Fruit fly (Drosophila melanogaster) whole organism, embryonic: Measurements from ENCODE around the gene Mgat3.

Experiments
- BEAF-32 ChIP-seq: fragments of 200-800 bp; sonication (Bioruptor generic); optimal IDR thresholded peaks from 3 replicates; lab custom pipeline; 2017; ENCODE audit warnings: missing biosample characterization, missing genetic modification characterization, mild to moderate bottlenecking, moderate library complexity, missing genetic modification reagents
- Bgb ChIP-seq: fragments of 200-800 bp; sonication (Bioruptor generic); IDR thresholded peaks from 2 replicates; pipeline ENCODE4 v1.3.6; 2022; ENCODE audit warnings: missing biosample characterization, missing genetic modification characterization; ENCODE audit not compliant: partially characterized antibody
- Blimp-1 ChIP-seq: fragments of 200-800 bp; sonication (Bioruptor generic); optimal IDR thresholded peaks from 3 replicates; lab custom pipeline; 2018; ENCODE audit warnings: missing biosample characterization, missing genetic modification characterization, mild to moderate bottlenecking, moderate library complexity, missing genetic modification reagents
- CG10431 ChIP-seq: fragments of 200-800 bp; sonication (Bioruptor generic); optimal IDR thresholded peaks from 3 replicates; lab custom pipeline; 2018; ENCODE audit warnings: missing biosample characterization, mild to moderate bottlenecking, missing genetic modification characterization
- CG10979 ChIP-seq: fragments of 200-800 bp; sonication (Bioruptor generic); optimal IDR thresholded peaks from 2 replicates; lab custom pipeline; 2018; ENCODE audit warnings: missing biosample characterization, mild to moderate bottlenecking, missing genetic modification characterization, moderate library complexity
- CG13296 ChIP-seq: fragments of 200-800 bp; sonication (Bioruptor generic); optimal IDR thresholded peaks from 3 replicates; lab custom pipeline; 2018; ENCODE audit warnings: missing biosample characterization, mild to moderate bottlenecking, missing genetic modification characterization
- CG13424 ChIP-seq: fragments of 200-800 bp; sonication (Bioruptor generic); optimal IDR thresholded peaks from 2 replicates; lab custom pipeline; 2019; ENCODE audit warnings: missing biosample characterization, mild to moderate bottlenecking, missing genetic modification characterization, moderate library complexity
- CG13775 ChIP-seq: fragments of 200-800 bp; sonication (Bioruptor generic); optimal IDR thresholded peaks from 3 replicates; lab custom pipeline; 2017; ENCODE audit warnings: missing biosample characterization, mild to moderate bottlenecking, missing genetic modification characterization
- CG14860 ChIP-seq: fragments of 200-800 bp; sonication (Bioruptor generic); IDR thresholded peaks from 3 replicates; pipeline ENCODE4 v1.3.6; 2022; ENCODE audit warnings: missing biosample characterization, missing genetic modification characterization; ENCODE audit not compliant: partially characterized antibody
- CG1647 ChIP-seq: fragments of 200-800 bp; sonication (Bioruptor generic); optimal IDR thresholded peaks from 3 replicates; lab custom pipeline; 2016; ENCODE audit warnings: missing biosample characterization, missing genetic modification characterization
- CG17328 ChIP-seq: fragments of 200-800 bp; sonication (Bioruptor generic); IDR thresholded peaks from 2 replicates; pipeline ENCODE4 v1.3.6; 2022; ENCODE audit warnings: missing biosample characterization, missing genetic modification characterization
- CG18011 ChIP-seq: fragments of 200-800 bp; sonication (Bioruptor generic); optimal IDR thresholded peaks from 2 replicates; lab custom pipeline; 2017; ENCODE audit warnings: missing biosample characterization, missing genetic modification characterization, mild to moderate bottlenecking, moderate library complexity, missing genotype
- CG2116 ChIP-seq: fragments of 200-800 bp; sonication (Bioruptor generic); optimal IDR thresholded peaks from 3 replicates; lab custom pipeline; 2018; ENCODE audit warnings: missing biosample characterization, mild to moderate bottlenecking, missing genetic modification characterization
- CG34224 ChIP-seq: fragments of 200-800 bp; sonication (Bioruptor generic); IDR thresholded peaks from 3 replicates; pipeline ENCODE4 v1.3.6; 2022; ENCODE audit warnings: missing biosample characterization, missing genetic modification characterization; ENCODE audit not compliant: partially characterized antibody
- CG6689 ChIP-seq: fragments of 200-800 bp; sonication (Bioruptor generic); IDR thresholded peaks from 2 replicates; pipeline ENCODE4 v1.3.6; 2022; ENCODE audit warnings: missing biosample characterization, missing genetic modification characterization
- CG7839 ChIP-seq: fragments of 200-800 bp; sonication (Bioruptor generic); optimal IDR thresholded peaks from 3 replicates; lab custom pipeline; 2018; ENCODE audit warnings: missing biosample characterization, mild to moderate bottlenecking, missing genetic modification characterization, moderate library complexity
- CG7928 ChIP-seq: fragments of 200-800 bp; sonication (Bioruptor generic); optimal IDR thresholded peaks from 2 replicates; lab custom pipeline; 2017; ENCODE audit warnings: missing biosample characterization, mild to moderate bottlenecking, missing genetic modification characterization
- CG8281 ChIP-seq: fragments of 200-800 bp; sonication (Bioruptor generic); optimal IDR thresholded peaks from 2 replicates; lab custom pipeline; 2018; ENCODE audit warnings: missing biosample characterization, mild to moderate bottlenecking, missing genetic modification characterization, moderate library complexity
- CG8924 ChIP-seq: fragments of 200-800 bp; optimal IDR thresholded peaks from 3 replicates; lab custom pipeline; 2019; ENCODE audit warnings: missing biosample characterization, mild to moderate bottlenecking, missing genetic modification characterization, moderate library complexity
- CG9727 ChIP-seq: fragments of 200-800 bp; sonication (Bioruptor generic); optimal IDR thresholded peaks from 3 replicates; lab custom pipeline; 2017; ENCODE audit warnings: missing biosample characterization, mild to moderate bottlenecking, missing genetic modification characterization
- Dip2 ChIP-seq: fragments of 200-800 bp; sonication (Bioruptor generic); IDR thresholded peaks from 2 replicates; pipeline ENCODE4 v1.3.6; 2022; ENCODE audit warnings: missing biosample characterization, missing genetic modification characterization
- Fer2 ChIP-seq: fragments of 200-800 bp; sonication (Bioruptor generic); optimal IDR thresholded peaks from 2 replicates; lab custom pipeline; 2018; ENCODE audit warnings: missing biosample characterization, mild to moderate bottlenecking, missing genetic modification characterization, moderate library complexity
- GATAe ChIP-seq: fragments of 200-800 bp; sonication (Bioruptor generic); conservative IDR thresholded peaks from 2 replicates; pipeline ENCODE4 v1.3.6; 2022; ENCODE audit warnings: missing biosample characterization, missing genetic modification characterization
- HLH54F ChIP-seq: fragments of 200-800 bp; sonication (Bioruptor generic); optimal IDR thresholded peaks from 3 replicates; lab custom pipeline; 2016; ENCODE audit warnings: missing biosample characterization, missing genetic modification characterization
- Max ChIP-seq: fragments of 200-800 bp; sonication (Bioruptor generic); optimal IDR thresholded peaks from 2 replicates; lab custom pipeline; 2016; ENCODE audit warnings: missing biosample characterization, mild to moderate bottlenecking, missing genetic modification characterization
- Neu2 ChIP-seq: fragments of 200-800 bp; sonication (Bioruptor generic); optimal IDR thresholded peaks from 3 replicates; lab custom pipeline; 2016; ENCODE audit warnings: missing biosample characterization, missing genetic modification characterization, borderline replicate concordance
- Nf-YC ChIP-seq: fragments of 200-800 bp; optimal IDR thresholded peaks from 3 replicates; lab custom pipeline; 2019; ENCODE audit warnings: missing biosample characterization, mild to moderate bottlenecking, missing genetic modification characterization, moderate library complexity
- Rx ChIP-seq: fragments of 200-800 bp; sonication (Bioruptor generic); IDR thresholded peaks from 2 replicates; pipeline ENCODE4 v1.3.6; 2022; ENCODE audit warnings: missing biosample characterization, missing genetic modification characterization
- amos ChIP-seq: fragments of 200-800 bp; sonication (Bioruptor generic); IDR thresholded peaks from 2 replicates; pipeline ENCODE4 v1.3.6; 2022; ENCODE audit warnings: missing biosample characterization, missing genetic modification characterization; ENCODE audit not compliant: partially characterized antibody
- ash1 ChIP-seq: fragments of 200-800 bp; sonication (Bioruptor generic); optimal IDR thresholded peaks from 2 replicates; lab custom pipeline; 2018; ENCODE audit warnings: missing biosample characterization, mild to moderate bottlenecking, missing genetic modification characterization
- bab2 ChIP-seq: fragments of 200-800 bp; sonication (Bioruptor generic); optimal IDR thresholded peaks from 2 replicates; lab custom pipeline; 2016; ENCODE audit warnings: missing biosample characterization, missing genetic modification characterization
- dpn ChIP-seq, 2 experiments: fragments of 200-800 bp; sonication (Bioruptor generic); optimal IDR thresholded peaks; 3 replicates each; lab custom pipeline; 2016; ENCODE audit warnings: missing biosample characterization in 2 of 2, missing genetic modification characterization in 2 of 2
- dysf ChIP-seq: fragments of 200-800 bp; sonication (Bioruptor generic); IDR thresholded peaks from 3 replicates; pipeline ENCODE4 v1.3.6; 2022; ENCODE audit warnings: missing biosample characterization, missing genetic modification characterization
- esg ChIP-seq: fragments of 200-800 bp; sonication (Bioruptor generic); conservative IDR thresholded peaks from 2 replicates; pipeline ENCODE4 v1.3.6; 2022; ENCODE audit warnings: missing biosample characterization, missing genetic modification characterization
- ewg ChIP-seq: fragments of 200-800 bp; sonication (Bioruptor generic); optimal IDR thresholded peaks from 3 replicates; lab custom pipeline; 2017; ENCODE audit warnings: mild to moderate bottlenecking, missing biosample characterization, missing genetic modification reagents, missing genetic modification characterization
- ind ChIP-seq: fragments of 200-800 bp; sonication (Bioruptor generic); optimal IDR thresholded peaks from 3 replicates; lab custom pipeline; 2016; ENCODE audit warnings: missing biosample characterization, missing genetic modification characterization
- klu ChIP-seq: fragments of 200-800 bp; sonication (Bioruptor generic); IDR thresholded peaks from 2 replicates; pipeline ENCODE4 v1.3.6; 2022; ENCODE audit warnings: missing biosample characterization, missing genetic modification characterization
- lilli ChIP-seq: fragments of 200-800 bp; sonication (Bioruptor generic); optimal IDR thresholded peaks from 3 replicates; lab custom pipeline; 2016; ENCODE audit warnings: missing biosample characterization, missing genetic modification characterization
- mirr ChIP-seq: fragments of 200-800 bp; sonication (Bioruptor generic); optimal IDR thresholded peaks from 3 replicates; lab custom pipeline; 2018; ENCODE audit warnings: missing biosample characterization, mild to moderate bottlenecking, missing genetic modification characterization
- nerfin-1 ChIP-seq: fragments of 200-800 bp; sonication (Bioruptor generic); optimal IDR thresholded peaks from 3 replicates; lab custom pipeline; 2019; ENCODE audit warnings: missing biosample characterization, mild to moderate bottlenecking, missing genetic modification characterization, moderate library complexity
- otp ChIP-seq: fragments of 200-800 bp; sonication (Bioruptor generic); IDR thresholded peaks from 3 replicates; pipeline ENCODE4, ENCODE4 v1.3.6; 2022; ENCODE audit warnings: missing biosample characterization, missing genetic modification characterization
- rib ChIP-seq: fragments of 200-800 bp; sonication (Bioruptor generic); IDR thresholded peaks from 2 replicates; pipeline ENCODE4 v1.3.6; 2022; ENCODE audit warnings: missing biosample characterization, missing genetic modification characterization
- shn ChIP-seq: fragments of 200-800 bp; sonication (Bioruptor generic); optimal IDR thresholded peaks from 3 replicates; lab custom pipeline; 2016; ENCODE audit warnings: missing biosample characterization, missing genetic modification characterization
- sna ChIP-seq: fragments of 200-800 bp; sonication (Bioruptor generic); IDR thresholded peaks from 2 replicates; pipeline ENCODE4 v1.3.6; 2022; ENCODE audit warnings: missing biosample characterization, missing genetic modification characterization; ENCODE audit not compliant: partially characterized antibody
- tin ChIP-seq: fragments of 200-800 bp; sonication (Bioruptor generic); optimal IDR thresholded peaks from 3 replicates; lab custom pipeline; 2016; ENCODE audit warnings: missing biosample characterization, missing genetic modification characterization
- tio ChIP-seq: fragments of 200-800 bp; sonication (Bioruptor generic); optimal IDR thresholded peaks from 2 replicates; lab custom pipeline; 2017; ENCODE audit warnings: missing biosample characterization, missing genetic modification characterization, inconsistent platforms
- twi ChIP-seq: fragments of 200-800 bp; optimal IDR thresholded peaks from 2 replicates; lab custom pipeline; 2019; ENCODE audit warnings: missing biosample characterization, mild to moderate bottlenecking, missing genetic modification characterization, moderate library complexity
- unc-4 ChIP-seq: fragments of 200-800 bp; sonication (Bioruptor generic); IDR thresholded peaks from 2 replicates; pipeline ENCODE4 v1.3.6; 2022; ENCODE audit warnings: missing biosample characterization, missing genetic modification characterization; ENCODE audit not compliant: partially characterized antibody
- vfl ChIP-seq: fragments of 200-800 bp; sonication (Bioruptor generic); optimal IDR thresholded peaks from 2 replicates; lab custom pipeline; 2016; ENCODE audit warnings: missing biosample characterization, missing genetic modification characterization
- zfh1 ChIP-seq: fragments of 200-800 bp; sonication (Bioruptor generic); IDR thresholded peaks from 3 replicates; pipeline ENCODE4 v1.3.6; 2022; ENCODE audit warnings: missing biosample characterization, missing genetic modification characterization

Mgat3 gene

DNA sequence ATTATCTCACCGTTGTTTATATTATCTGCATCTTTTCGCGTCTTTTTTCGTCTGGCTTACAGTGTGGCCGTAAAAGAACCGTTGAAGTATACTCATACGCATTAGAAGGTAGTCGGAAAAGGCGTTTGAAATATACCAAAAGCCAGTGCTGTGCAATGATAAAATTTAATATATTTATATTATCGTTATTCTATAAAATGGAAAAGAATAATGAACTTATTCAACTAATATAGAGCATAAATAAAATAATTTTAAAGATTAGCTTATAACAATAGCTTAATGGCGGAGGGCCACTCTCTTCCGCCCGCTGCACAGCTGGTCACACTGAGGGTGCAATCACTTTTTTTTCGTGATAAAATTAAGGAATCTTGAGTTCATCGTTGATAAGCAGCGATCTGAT is 9.5 kb upstream of the Mgat3 start, which contains the start of the genes CG16974 and Edem2 (continued):
- TF ChIP-seq BEAF-32: peak; percentile 56
- TF ChIP-seq otp (GFP tag; lab: Robert Waterston, UW): 0 out of 3 replicates have a peak, but pooled peaks have one; percentile 53
- TF ChIP-seq dysf (GFP tag; lab: Robert Waterston, UW): peak; percentile 66; the same call in 1 of the 3 replicates
- TF ChIP-seq dpn (GFP tag; optimal IDR thresholded peaks at IDR 0.05; lab: Kevin White, UChicago): peak; percentile 37 to 83
- peak; percentile 74 for TF ChIP-seq CG2116
- peak; percentile 79 for TF ChIP-seq lilli (GFP tag; lab: Kevin White, UChicago)
- TF ChIP-seq rib: peak; percentile 65
- TF ChIP-seq GATAe (GFP tag; lab: Robert Waterston, UW): peak; percentile 87
- no peak for TF ChIP-seq Fer2
- TF ChIP-seq sna (GFP tag; lab: Robert Waterston, UW): no peak
- TF ChIP-seq amos (GFP tag; lab: Robert Waterston, UW): no peak
- no peak for TF ChIP-seq CG7928 (GFP tag; lab: Kevin White, UChicago)
- TF ChIP-seq CG8281 (tag; lab: Kevin White, UChicago): no peak
- peak; percentile 79 for TF ChIP-seq tin
- no peak for TF ChIP-seq CG34224 (GFP tag; lab: Robert Waterston, UW)
- peak; percentile 73 for TF ChIP-seq CG13424
- TF ChIP-seq tio: no peak
- TF ChIP-seq unc-4 (GFP tag; lab: Robert Waterston, UW): no peak
- TF ChIP-seq CG9727 (GFP tag; lab: Kevin White, UChicago): peak; percentile 86
- TF ChIP-seq CG8924 (tag; lab: Kevin White, UChicago): peak; percentile 69
- peak; percentile 70 for TF ChIP-seq vfl (GFP tag; lab: Kevin White, UChicago)
- TF ChIP-seq mirr: no peak
- TF ChIP-seq esg: peak; percentile 65
- no peak for TF ChIP-seq CG10431 (GFP tag; lab: Kevin White, UChicago)
- peak; percentile 60 for TF ChIP-seq CG10979
- TF ChIP-seq nerfin-1 (tag; lab: Kevin White, UChicago): no peak
- TF ChIP-seq Neu2: no peak
- no peak for TF ChIP-seq Bgb (GFP tag; lab: Robert Waterston, UW)
- peak; percentile 44 for TF ChIP-seq bab2 (GFP tag; lab: Kevin White, UChicago)
- peak; percentile 83 for TF ChIP-seq ind (GFP tag; lab: Kevin White, UChicago)
- peak; percentile 54 for TF ChIP-seq ewg
- TF ChIP-seq shn (GFP tag; lab: Kevin White, UChicago): no peak
- TF ChIP-seq CG18011 (GFP tag; lab: Kevin White, UChicago): peak; percentile 61
- TF ChIP-seq CG13775 (GFP tag; lab: Kevin White, UChicago): peak; percentile 79
- TF ChIP-seq Max (GFP tag; lab: Kevin White, UChicago): peak; percentile 60
- peak; percentile 70 for TF ChIP-seq CG17328 (GFP tag; lab: Robert Waterston, UW)
- TF ChIP-seq CG1647 (GFP tag; lab: Kevin White, UChicago): peak; percentile 39
- TF ChIP-seq HLH54F (GFP tag; lab: Kevin White, UChicago): peak; percentile 12
- TF ChIP-seq klu (GFP tag; lab: Robert Waterston, UW): peak; percentile 73
- TF ChIP-seq Nf-YC: peak; percentile 74
- TF ChIP-seq Rx (GFP tag; lab: Robert Waterston, UW): peak; percentile 49
- no peak for TF ChIP-seq CG13296 (GFP tag; lab: Kevin White, UChicago)
- no peak for TF ChIP-seq Dip2 (GFP tag; lab: Robert Waterston, UW)
- TF ChIP-seq zfh1 (GFP tag; lab: Robert Waterston, UW): peak; percentile 81
- TF ChIP-seq twi (tag; lab: Kevin White, UChicago): no peak
- TF ChIP-seq CG14860 (GFP tag; lab: Robert Waterston, UW): no peak
- TF ChIP-seq ash1 (GFP tag; lab: Kevin White, UChicago): no peak
- TF ChIP-seq CG7839: no peak
- TF ChIP-seq CG6689 (GFP tag; lab: Robert Waterston, UW): peak; percentile 79
- TF ChIP-seq Blimp-1 (GFP tag; lab: Kevin White, UChicago): no peak
